Worm (Caenorhabditis elegans) whole organism, L4/young adult: ENCODE results near the gene F10D7.4.

ENCODE experiments used
- W03F9.2 ChIP-seq: fragments of 150-350 bp; optimal IDR thresholded peaks from 2 replicates; lab custom pipeline; 2014; ENCODE audit warnings: missing biosample characterization, missing genetic modification characterization
- dao-5 ChIP-seq: sonication (generic microtip); optimal IDR thresholded peaks from 2 replicates; lab custom pipeline; 2016; ENCODE audit warnings: missing genotype, missing genetic modification characterization, moderate library complexity, missing compliant biosample characterization
- him-1 ChIP-seq: sonication (generic microtip); optimal IDR thresholded peaks from 2 replicates; lab custom pipeline; 2016; ENCODE audit warnings: missing genotype, missing genetic modification reagents, missing genetic modification characterization, missing compliant biosample characterization

- no peak for TF ChIP-seq him-1 (tag; lab: Kevin White, UChicago)
- TF ChIP-seq W03F9.2 (tag; lab: Kevin White, UChicago), result no peak
- no peak for TF ChIP-seq dao-5
These were observed 45.5 kb downstream of the F10D7.4 start, which contains the start of gene C53C11.2 for ce11 chrX:17336354-17336753.
